Fruit fly (Drosophila melanogaster): ENCODE data around the gene Ist1.

The Ist1 gene

DNA sequence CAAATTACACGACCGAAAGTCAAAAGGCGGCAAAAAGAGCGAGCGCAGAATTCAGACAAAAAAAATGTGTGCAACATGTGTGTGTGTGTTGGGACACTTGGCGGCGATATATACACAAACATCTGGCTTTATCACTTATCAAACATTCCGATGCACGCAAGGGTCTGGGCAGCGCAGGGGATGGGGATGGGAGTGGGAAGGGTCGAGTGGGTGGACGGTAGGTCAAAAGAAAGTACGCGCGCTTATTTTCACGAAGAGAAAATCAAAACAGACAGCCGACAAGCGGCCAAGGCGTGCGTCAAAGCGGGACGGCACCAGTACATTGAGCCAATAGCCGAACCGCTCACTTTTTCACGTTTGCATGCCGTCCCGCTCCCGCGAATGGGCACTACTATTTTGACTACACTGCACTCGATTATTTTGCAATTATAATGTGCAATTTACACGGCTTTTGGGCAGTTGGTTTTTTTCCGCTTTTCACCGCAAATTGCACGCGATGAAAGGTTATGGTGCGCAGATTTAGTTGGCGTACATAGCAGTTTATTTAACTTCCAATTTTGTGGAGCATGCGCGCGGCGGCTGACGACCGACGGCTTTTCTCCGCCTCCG, 14.1 kb downstream of the Ist1 start:
- TF ChIP-seq CG9705 (GFP tag; optimal IDR thresholded peaks at IDR 0.05) (no peak), foxo (GFP tag; optimal IDR thresholded peaks at IDR 0.05) (no peak), h (GFP tag; optimal IDR thresholded peaks at IDR 0.05) (peak; percentile 90), Hr83 (GFP tag; optimal IDR thresholded peaks at IDR 0.05; ENCODE audit: poor library complexity, severe bottlenecking) (no peak), Dif (GFP tag; optimal IDR thresholded peaks at IDR 0.05; ENCODE audit: partially characterized antibody) (peak; percentile 32), sv (GFP tag; optimal IDR thresholded peaks at IDR 0.05) (no peak), psq (GFP tag; optimal IDR thresholded peaks at IDR 0.05) (peak; percentile 100), Rel (GFP tag; optimal IDR thresholded peaks at IDR 0.05) (no peak), Rel (tag; optimal IDR thresholded peaks at IDR 0.05) (peak; percentile 37), Dfd (GFP tag; optimal IDR thresholded peaks at IDR 0.05) (no peak), Hr78 (GFP tag; optimal IDR thresholded peaks at IDR 0.05) (peak; percentile 12)

DNA sequence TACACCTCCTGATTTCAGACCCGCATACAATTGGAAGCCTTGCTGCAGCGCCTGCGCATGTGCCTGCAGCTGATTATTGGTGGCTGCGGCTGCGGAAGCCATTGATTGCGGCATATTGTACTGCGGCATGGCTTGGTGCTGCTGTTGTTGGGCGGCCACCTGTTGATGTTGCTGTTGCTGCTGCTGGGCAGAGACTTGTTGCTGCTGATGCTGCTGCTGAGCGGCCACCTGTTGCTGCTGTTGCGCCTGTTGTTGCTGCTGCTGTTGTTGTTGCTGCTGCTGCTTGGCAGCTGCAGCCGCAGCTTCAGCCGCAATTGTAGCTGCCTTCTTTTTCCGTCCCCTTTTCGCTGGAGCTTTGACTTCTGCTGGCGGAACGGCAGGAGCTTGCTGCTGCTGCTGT, 25.2 kb downstream of the Ist1 start:
- TF ChIP-seq CG32264 (GFP tag; optimal IDR thresholded peaks at IDR 0.05) (no peak), woc (GFP tag; optimal IDR thresholded peaks at IDR 0.05) (no peak), CG9705 (GFP tag; optimal IDR thresholded peaks at IDR 0.05) (no peak), Dfd (GFP tag; optimal IDR thresholded peaks at IDR 0.05) (peak; percentile 95)

DNA sequence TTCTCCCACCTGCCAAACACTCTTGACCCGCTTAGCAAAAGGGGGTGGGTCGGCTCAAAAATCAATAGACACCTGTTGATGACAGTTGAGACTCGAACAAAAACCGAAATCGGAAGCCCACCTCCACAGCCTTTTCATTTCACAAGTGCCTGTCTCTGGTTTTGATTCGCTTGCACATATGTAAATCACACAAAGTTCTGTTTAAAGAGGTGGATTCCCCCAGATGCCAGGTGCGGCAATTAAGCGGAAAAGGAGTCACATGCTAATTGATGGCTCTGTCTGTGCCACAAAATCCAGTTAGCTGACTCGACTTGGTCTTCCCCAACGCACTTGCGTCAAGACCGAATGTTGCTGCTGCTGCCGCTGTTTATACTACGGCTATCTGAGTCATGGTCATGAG, 31.8 kb downstream of the Ist1 start:
- TF ChIP-seq Rel (GFP tag; optimal IDR thresholded peaks at IDR 0.05): no peak
- peak; percentile 79 for TF ChIP-seq Rel (tag; optimal IDR thresholded peaks at IDR 0.05)
- no peak for TF ChIP-seq Dfd (GFP tag; optimal IDR thresholded peaks at IDR 0.05)
- no peak for TF ChIP-seq brk (GFP tag; optimal IDR thresholded peaks at IDR 0.05)
- TF ChIP-seq h (GFP tag; optimal IDR thresholded peaks at IDR 0.05): no peak
- no peak for TF ChIP-seq Mio (GFP tag; optimal IDR thresholded peaks at IDR 0.05)
- no peak for TF ChIP-seq CrebA (GFP tag; optimal IDR thresholded peaks at IDR 0.05; ENCODE audit: borderline replicate concordance)
- no peak for TF ChIP-seq Myc (optimal IDR thresholded peaks at IDR 0.05)

DNA sequence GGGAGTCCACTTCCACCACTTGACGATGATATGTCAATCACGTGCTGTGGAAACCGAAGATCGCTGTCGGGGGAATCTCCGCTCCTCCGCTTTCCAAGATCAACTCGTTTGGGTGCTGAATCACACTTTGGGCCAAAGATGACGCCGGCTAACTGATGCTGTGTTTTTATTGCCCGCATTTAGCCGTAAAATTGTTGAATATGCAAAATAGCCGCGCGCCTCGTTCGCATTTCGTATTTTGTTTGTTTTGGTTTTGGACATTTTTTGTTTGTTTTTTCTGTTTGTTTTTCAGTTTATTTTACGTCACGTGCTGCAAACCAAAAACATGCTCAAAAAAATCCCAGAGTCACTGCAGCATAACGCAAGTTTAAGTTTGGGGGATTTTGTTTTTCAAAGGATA, 33.0 kb downstream of the Ist1 start:
- no peak for TF ChIP-seq ey (GFP tag; optimal IDR thresholded peaks at IDR 0.05)
- no peak for TF ChIP-seq Rel (GFP tag; optimal IDR thresholded peaks at IDR 0.05)
- TF ChIP-seq Rel (tag; optimal IDR thresholded peaks at IDR 0.05): peak; percentile 55

DNA sequence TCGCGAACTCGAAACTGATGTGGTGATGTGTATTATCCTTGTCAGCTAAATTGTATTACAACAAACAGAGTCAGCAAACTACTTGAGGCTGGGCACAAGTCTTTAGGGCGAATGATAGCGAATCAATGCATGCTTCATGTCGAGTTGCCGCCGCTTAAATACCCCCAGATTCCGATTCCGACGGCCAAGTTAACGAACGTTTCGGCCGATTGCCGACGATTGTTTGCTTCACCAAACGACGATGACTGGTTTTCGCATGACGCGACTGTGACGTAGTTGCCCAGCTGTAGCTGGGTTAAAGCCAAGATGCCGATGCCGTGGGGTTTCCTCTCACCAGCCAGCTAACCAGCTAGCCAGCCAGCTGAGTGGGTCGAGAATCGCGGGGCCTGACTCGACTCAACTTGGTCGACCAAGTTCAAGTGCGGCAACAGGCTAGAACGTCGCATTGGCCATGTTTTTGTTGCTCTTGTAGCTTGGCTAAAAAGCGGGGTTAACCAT, 36.9 kb downstream of the Ist1 start, which contains the start of gene ple:
TSS of gene ple (minus strand) at position 134 of the 498 bp plus-strand sequence.
- no peak for TF ChIP-seq usp (GFP tag; optimal IDR thresholded peaks at IDR 0.05)
- no peak for TF ChIP-seq Rel (GFP tag; optimal IDR thresholded peaks at IDR 0.05)
- peak; percentile 87 for TF ChIP-seq Rel (tag; optimal IDR thresholded peaks at IDR 0.05)
- TF ChIP-seq CrebA (GFP tag; optimal IDR thresholded peaks at IDR 0.05; ENCODE audit: borderline replicate concordance): no peak

DNA sequence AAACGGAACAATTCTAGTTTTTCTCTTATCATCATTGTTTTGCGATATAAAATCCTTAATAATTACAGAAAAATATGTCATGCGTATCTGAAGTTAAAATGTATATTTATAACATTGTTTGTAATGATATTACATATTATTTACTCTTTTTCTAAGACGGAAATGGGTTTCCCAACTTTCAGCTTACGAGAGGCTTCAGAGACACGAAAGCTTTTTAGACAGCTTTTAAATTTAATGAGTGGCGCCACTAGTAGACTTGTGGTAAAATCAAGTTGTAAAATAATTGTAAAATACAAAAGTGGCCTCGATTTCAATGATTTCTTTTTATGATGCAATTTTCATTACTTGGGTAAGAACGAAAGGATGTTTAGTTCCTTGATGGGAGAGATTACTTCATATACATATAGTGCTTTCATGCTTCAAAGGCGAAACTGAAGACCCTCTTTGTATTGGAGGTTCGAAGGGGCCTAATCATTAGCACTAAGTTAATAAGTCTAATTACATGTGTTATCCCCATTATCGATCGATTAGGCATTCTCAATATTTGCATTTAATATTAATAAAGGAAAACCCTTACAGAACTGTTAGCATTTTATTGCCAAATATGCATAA, 47.2 kb downstream of the Ist1 start:
- TF ChIP-seq Rel (GFP tag; optimal IDR thresholded peaks at IDR 0.05) (no peak), Rel (tag; optimal IDR thresholded peaks at IDR 0.05) (no peak), Myc (optimal IDR thresholded peaks at IDR 0.05) (no peak), CG9705 (GFP tag; optimal IDR thresholded peaks at IDR 0.05) (peak; percentile 75), CG32264 (GFP tag; optimal IDR thresholded peaks at IDR 0.05) (no peak), dsf (GFP tag; optimal IDR thresholded peaks at IDR 0.05; ENCODE audit: borderline replicate concordance) (peak; percentile 17), dl (GFP tag; optimal IDR thresholded peaks at IDR 0.05; ENCODE audit: insufficient read depth in 1 of 2, partially characterized antibody in 2 of 2) (no peak), CrebA (GFP tag; optimal IDR thresholded peaks at IDR 0.05; ENCODE audit: borderline replicate concordance) (no peak), lola (GFP tag; optimal IDR thresholded peaks at IDR 0.05) (no peak), Vsx2 (GFP tag; optimal IDR thresholded peaks at IDR 0.05; ENCODE audit: partially characterized antibody) (no peak), fru (GFP tag; optimal IDR thresholded peaks at IDR 0.05) (peak; percentile 72), ey (GFP tag; optimal IDR thresholded peaks at IDR 0.05) (peak; percentile 3), psq (GFP tag; optimal IDR thresholded peaks at IDR 0.05) (peak; percentile 22), brk (GFP tag; optimal IDR thresholded peaks at IDR 0.05) (peak; percentile 34), N (GFP tag; optimal IDR thresholded peaks at IDR 0.05) (no peak), Jra (GFP tag; optimal IDR thresholded peaks at IDR 0.05) (no peak), Hr78 (GFP tag; optimal IDR thresholded peaks at IDR 0.05) (no peak), Sp1 (GFP tag; optimal IDR thresholded peaks at IDR 0.05) (peak; percentile 77), Hnf4 (GFP tag; optimal IDR thresholded peaks at IDR 0.05) (peak; percentile 46), Dfd (GFP tag; optimal IDR thresholded peaks at IDR 0.05) (no peak), jim (GFP tag; optimal IDR thresholded peaks at IDR 0.05) (no peak), h (GFP tag; optimal IDR thresholded peaks at IDR 0.05) (peak; percentile 62), GATAd (GFP tag; optimal IDR thresholded peaks at IDR 0.05) (no peak), Abd-B (GFP tag; optimal IDR thresholded peaks at IDR 0.05) (no peak), sv (GFP tag; optimal IDR thresholded peaks at IDR 0.05) (peak; percentile 29), foxo (GFP tag; optimal IDR thresholded peaks at IDR 0.05) (peak in 1 of 2 experiments; percentile 84), HLH106 (tag; optimal IDR thresholded peaks at IDR 0.05) (peak; percentile 58), OdsH (GFP tag; optimal IDR thresholded peaks at IDR 0.05) (peak; percentile 46), tai (GFP tag; optimal IDR thresholded peaks at IDR 0.05) (peak; percentile 36), Dif (GFP tag; optimal IDR thresholded peaks at IDR 0.05; ENCODE audit: partially characterized antibody) (peak; percentile 3), Hr83 (GFP tag; optimal IDR thresholded peaks at IDR 0.05; ENCODE audit: poor library complexity, severe bottlenecking) (peak; percentile 90)
